Fruit fly (Drosophila melanogaster): ENCODE results near the gene mRpL38.

The mRpL38 gene

dm6 chrX:14247035-14247786, 21.1 kb downstream of the mRpL38 start, which contains the start of gene mud:
mud (plus strand) TSS chrX:14247732.
- TF ChIP-seq fd102C (GFP tag; optimal IDR thresholded peaks at IDR 0.05) (no peak), CG11696 (GFP tag; IDR thresholded peaks at IDR 0.05) (no peak), CrebB (tag; optimal IDR thresholded peaks at IDR 0.05) (no peak), CG9932 (GFP tag; IDR thresholded peaks at IDR 0.05) (peak; percentile 43; the same call in 1 of the 2 replicates), Hand (GFP tag; optimal IDR thresholded peaks at IDR 0.05) (no peak), MESR4 (GFP tag; optimal IDR thresholded peaks at IDR 0.05) (no peak), CG17802 (tag; optimal IDR thresholded peaks at IDR 0.05) (peak; percentile 84), vvl (GFP tag; IDR thresholded peaks at IDR 0.05) (no peak), gsb-n (tag; optimal IDR thresholded peaks at IDR 0.05) (no peak), Abd-B (GFP tag; optimal IDR thresholded peaks at IDR 0.05) (no peak), dmrt11E (tag; optimal IDR thresholded peaks at IDR 0.05) (peak; percentile 43), Kr (GFP tag; optimal IDR thresholded peaks at IDR 0.05) (no peak), vnd (GFP tag; IDR thresholded peaks at IDR 0.05; ENCODE audit: partially characterized antibody) (peak; percentile 74), CG8089 (GFP tag; optimal IDR thresholded peaks at IDR 0.05) (no peak), hbn (GFP tag; IDR thresholded peaks at IDR 0.05; ENCODE audit: partially characterized antibody) (peak; percentile 48), Ptx1 (GFP tag; IDR thresholded peaks at IDR 0.05) (peak; percentile 36; the same call in 1 of the 2 replicates), br (optimal IDR thresholded peaks at IDR 0.05) (no peak), cwo (GFP tag; optimal IDR thresholded peaks at IDR 0.05) (no peak), crol (GFP tag; IDR thresholded peaks at IDR 0.05) (no peak), CG14965 (GFP tag; optimal IDR thresholded peaks at IDR 0.05; ENCODE audit: borderline replicate concordance) (no peak), CG7271 (tag; optimal IDR thresholded peaks at IDR 0.05) (no peak), E2f2 (GFP tag; IDR thresholded peaks at IDR 0.05) (peak; percentile 87), Fer2 (tag; optimal IDR thresholded peaks at IDR 0.05) (no peak), slbo (GFP tag; IDR thresholded peaks at IDR 0.05) (peak; percentile 45), CG12769 (tag; optimal IDR thresholded peaks at IDR 0.05) (no peak), CG12299 (tag; optimal IDR thresholded peaks at IDR 0.05) (no peak), CG17361 (GFP tag; IDR thresholded peaks at IDR 0.05) (no peak; the same call in 2 of the 3 replicates), wor (GFP tag; IDR thresholded peaks at IDR 0.05) (no peak), ap (GFP tag; IDR thresholded peaks at IDR 0.05) (0 out of 2 replicates have a peak, but pooled peaks have one; percentile 7), Optix (GFP tag; IDR thresholded peaks at IDR 0.05) (no peak; the same call in 2 of the 3 replicates), Sry-β (GFP tag; optimal IDR thresholded peaks at IDR 0.05) (peak; percentile 1), YL-1 (GFP tag; optimal IDR thresholded peaks at IDR 0.05) (no peak), CG7372 (GFP tag; IDR thresholded peaks at IDR 0.05) (no peak), CG9817 (tag; optimal IDR thresholded peaks at IDR 0.05) (peak; percentile 4), Fer3 (tag; optimal IDR thresholded peaks at IDR 0.05) (peak; percentile 10), Dek (tag; optimal IDR thresholded peaks at IDR 0.05) (no peak), GATAe (GFP tag; conservative IDR thresholded peaks at IDR 0.05) (no peak), schlank (tag; optimal IDR thresholded peaks at IDR 0.05) (no peak), CG30020 (tag; optimal IDR thresholded peaks at IDR 0.05) (peak; percentile 90), Blimp-1 (GFP tag; optimal IDR thresholded peaks at IDR 0.05) (no peak), sug (tag; optimal IDR thresholded peaks at IDR 0.05) (no peak), CG3163 (GFP tag; optimal IDR thresholded peaks at IDR 0.05) (no peak), gsb (GFP tag; IDR thresholded peaks at IDR 0.05) (no peak), CG1233 (GFP tag; optimal IDR thresholded peaks at IDR 0.05) (no peak), NC2β (GFP tag; optimal IDR thresholded peaks at IDR 0.05) (no peak), CG15073 (GFP tag; optimal IDR thresholded peaks at IDR 0.05) (no peak), ab (GFP tag; optimal IDR thresholded peaks at IDR 0.05) (no peak), Bdp1 (GFP tag; optimal IDR thresholded peaks at IDR 0.05) (no peak), croc (GFP tag; conservative IDR thresholded peaks at IDR 0.05) (no peak), HmgZ (tag; optimal IDR thresholded peaks at IDR 0.05) (peak; percentile 10)

Data from whole organism, embryonic.